Fruit fly (Drosophila melanogaster): ENCODE measurements around the gene alph.

Gene alph

DNA sequence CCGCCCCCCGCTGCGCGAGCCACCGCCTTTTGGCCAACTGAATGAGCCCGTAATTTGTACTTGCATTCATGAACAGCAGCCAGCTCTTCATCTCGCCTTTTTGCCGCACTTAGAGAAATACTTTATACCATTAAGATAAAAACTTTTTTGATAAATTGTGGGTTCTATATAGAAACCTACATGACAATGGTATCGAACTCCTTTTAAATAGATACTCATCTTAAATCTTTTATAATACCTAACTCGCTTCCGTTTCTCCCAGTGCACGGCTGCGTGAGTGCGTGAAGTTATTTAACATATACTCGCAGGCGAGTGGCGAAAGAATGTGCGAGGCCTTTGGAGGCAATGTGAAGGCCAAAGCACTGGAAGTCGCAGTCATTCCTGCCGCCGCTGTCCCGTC is 34.3 kb downstream of the alph start (continued):
- TF ChIP-seq dsx (GFP tag; optimal IDR thresholded peaks at IDR 0.05; ENCODE audit: poor library complexity, severe bottlenecking) (peak; percentile 22), CG6792 (GFP tag; optimal IDR thresholded peaks at IDR 0.05) (no peak), cyc (GFP tag; optimal IDR thresholded peaks at IDR 0.05) (peak; percentile 14), Sox14 (GFP tag; optimal IDR thresholded peaks at IDR 0.05) (peak; percentile 31), acj6 (GFP tag; optimal IDR thresholded peaks at IDR 0.05) (peak; percentile 28), achi (GFP tag; optimal IDR thresholded peaks at IDR 0.05) (peak; percentile 17), CG6854 (GFP tag; optimal IDR thresholded peaks at IDR 0.05) (no peak), CG3919 (GFP tag; optimal IDR thresholded peaks at IDR 0.05) (peak; percentile 13), topi (GFP tag; optimal IDR thresholded peaks at IDR 0.05) (peak; percentile 23), CG6276 (GFP tag; optimal IDR thresholded peaks at IDR 0.05) (no peak), Ets96B (tag; optimal IDR thresholded peaks at IDR 0.05) (peak; percentile 34), Hr38 (GFP tag; optimal IDR thresholded peaks at IDR 0.05) (no peak), lz (GFP tag; optimal IDR thresholded peaks at IDR 0.05) (peak; percentile 28), CG16779 (tag; optimal IDR thresholded peaks at IDR 0.05) (no peak), Hr39 (GFP tag; optimal IDR thresholded peaks at IDR 0.05) (peak; percentile 27)

dm6 chr3R:29651488-29651887 is 59.9 kb downstream of the alph start:
- TF ChIP-seq pdm3 (GFP tag; optimal IDR thresholded peaks at IDR 0.05) (no peak), CG31627 (GFP tag; optimal IDR thresholded peaks at IDR 0.05) (peak; percentile 12), Sox102F (GFP tag; optimal IDR thresholded peaks at IDR 0.05) (no peak)

DNA sequence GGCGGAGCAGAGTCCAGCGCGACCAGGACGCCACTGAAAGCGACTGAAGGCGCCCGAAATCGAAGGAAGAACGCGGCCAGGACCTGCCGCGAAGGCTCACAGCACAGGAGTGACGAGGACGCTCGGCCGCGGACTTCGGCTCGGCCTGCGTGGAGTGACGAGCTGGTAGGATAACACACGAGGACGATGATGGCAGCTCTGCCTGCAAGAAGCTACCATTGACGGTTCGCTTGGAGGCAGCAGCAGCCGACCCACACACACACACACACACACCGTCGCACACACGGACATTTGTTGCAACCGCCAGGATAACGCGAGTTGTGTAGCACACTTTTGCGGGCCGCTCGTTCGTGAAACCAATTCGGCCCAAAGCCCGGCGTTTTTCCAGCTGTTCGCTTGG is 68.3 kb downstream of the alph start, which contains the start of gene Dop1R2:
Gene Dop1R2, minus strand, starts transcription at position 35 of the 400 bp plus-strand sequence.
- TF ChIP-seq CG8632 (GFP tag; optimal IDR thresholded peaks at IDR 0.05) = no peak
- no peak for TF ChIP-seq CG15336 (GFP tag; IDR thresholded peaks at IDR 0.05)
- TF ChIP-seq Lpt (GFP tag; optimal IDR thresholded peaks at IDR 0.05) = no peak
- TF ChIP-seq CG10669 (GFP tag; optimal IDR thresholded peaks at IDR 0.05) = no peak
- no peak for TF ChIP-seq CG6808 (GFP tag; optimal IDR thresholded peaks at IDR 0.05)
- TF ChIP-seq Sox14 (GFP tag; optimal IDR thresholded peaks at IDR 0.05) = no peak
- TF ChIP-seq Eip78C (GFP tag) = no peak
- TF ChIP-seq fd59A (GFP tag; optimal IDR thresholded peaks at IDR 0.05) = no peak
- TF ChIP-seq CG9139 (GFP tag; optimal IDR thresholded peaks at IDR 0.05) = no peak
- no peak for TF ChIP-seq lz (GFP tag; optimal IDR thresholded peaks at IDR 0.05)

DNA sequence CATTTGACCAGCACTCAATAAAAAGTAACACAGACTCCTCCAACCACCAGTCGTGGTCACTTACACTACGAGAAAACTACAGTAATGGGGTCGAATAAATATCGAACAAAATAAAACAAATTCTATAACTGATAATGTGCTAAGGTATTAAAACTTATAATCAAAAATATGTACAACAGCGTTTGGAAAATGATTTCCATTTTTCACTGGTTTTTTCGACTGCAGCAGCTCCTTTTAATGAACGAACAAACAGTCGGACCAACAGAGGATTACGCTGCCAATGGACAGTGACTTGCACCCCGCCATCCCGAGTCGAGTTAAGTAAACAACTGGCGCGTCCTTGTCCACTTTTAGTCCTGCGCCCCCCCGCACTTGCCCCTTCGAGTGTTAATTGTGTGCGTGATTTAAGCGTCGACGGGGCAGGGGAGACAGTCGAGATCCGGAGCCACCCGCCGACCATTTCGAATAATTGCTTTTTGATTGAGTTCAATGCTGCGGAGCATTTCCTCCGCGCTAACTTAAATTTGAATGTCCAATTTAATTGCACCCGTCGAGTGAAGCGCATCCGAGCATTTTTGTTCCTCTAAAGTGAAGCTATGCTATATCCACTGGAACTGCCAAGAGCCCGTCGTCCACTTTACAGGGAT is 72.7 kb downstream of the alph start, which contains the start of gene ppk21:
Gene ppk21, plus strand, starts transcription at position 597 of the 647 bp plus-strand sequence.
- TF ChIP-seq svp (GFP tag) = peak; percentile 29
- TF ChIP-seq Ets21C (GFP tag; optimal IDR thresholded peaks at IDR 0.05) = no peak

All from whole organism, prepupa.